Worm (Caenorhabditis elegans): Measurements from ENCODE around the gene Y57A10C.9.

DNA sequence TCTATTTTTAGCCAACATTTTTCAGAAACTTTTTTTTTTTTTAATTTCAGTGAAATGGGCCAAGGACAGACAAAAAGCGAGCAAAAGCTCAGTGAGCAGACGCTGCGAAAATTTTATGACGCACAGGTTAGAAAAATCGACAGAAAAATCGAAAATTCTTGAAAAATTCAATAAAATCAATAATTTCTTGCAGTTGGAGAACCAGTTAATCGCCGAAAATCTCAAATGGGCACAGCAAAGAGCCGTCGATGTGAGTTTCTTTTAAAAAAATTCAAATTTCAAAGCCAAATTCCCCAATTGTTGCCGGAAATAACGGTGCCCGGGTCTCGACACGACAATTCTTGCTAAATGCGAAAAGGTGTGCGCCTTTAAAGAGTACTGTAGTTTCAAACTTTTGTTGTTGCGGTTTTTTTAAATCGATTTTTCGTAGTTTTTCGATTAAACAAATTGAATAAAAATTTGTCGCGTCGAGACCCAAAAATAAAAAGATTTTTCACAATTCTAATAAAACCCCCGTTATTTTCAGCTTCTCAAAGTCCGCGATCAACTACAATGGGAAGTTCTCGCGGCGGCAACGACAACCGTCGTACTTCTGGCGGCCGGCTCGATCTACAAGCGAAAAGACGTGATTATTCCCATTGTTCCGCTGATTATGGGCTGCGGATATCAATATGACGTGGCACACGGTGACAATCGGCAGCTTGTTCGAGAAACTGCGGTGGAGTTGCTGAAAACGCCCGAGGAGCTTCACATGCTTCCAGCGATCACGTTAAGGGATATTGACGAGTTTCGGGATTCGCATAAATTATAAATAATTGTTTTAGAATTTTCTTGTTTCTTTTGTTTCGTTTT is 22.5 kb upstream of the Y57A10C.9 start, which contains the start of gene tag-280:
- TF ChIP-seq med-1 (GFP tag; optimal IDR thresholded peaks at IDR 0.05; ENCODE audit: insufficient read depth): no peak
- no peak for TF ChIP-seq ztf-23 (GFP tag; IDR thresholded peaks at IDR 0.05)
